Fruit fly (Drosophila melanogaster) whole organism, embryonic: ENCODE measurements around the gene PH4alphaSG2.

Source experiments
- Ada2b ChIP-seq: fragments of 200-800 bp; sonication (Bioruptor generic); IDR thresholded peaks from 2 replicates; pipeline ENCODE4 v1.3.6; 2022; ENCODE audit warnings: missing biosample characterization, missing genetic modification characterization
- Adf1 ChIP-seq: fragments of 200-800 bp; sonication (Bioruptor generic); IDR thresholded peaks from 2 replicates; pipeline ENCODE4 v1.3.6; 2022; ENCODE audit warnings: missing biosample characterization, missing genetic modification characterization
- Atf-2 ChIP-seq: fragments of 200-800 bp; sonication (Bioruptor generic); optimal IDR thresholded peaks from 2 replicates; lab custom pipeline; 2016; ENCODE audit warnings: missing biosample characterization, missing genetic modification characterization
- B-H2 ChIP-seq: fragments of 200-800 bp; sonication (Bioruptor generic); optimal IDR thresholded peaks from 2 replicates; lab custom pipeline; 2018; ENCODE audit warnings: missing biosample characterization, mild to moderate bottlenecking, missing genetic modification characterization
- Bteb2 ChIP-seq: fragments of 200-800 bp; sonication (Bioruptor generic); optimal IDR thresholded peaks from 2 replicates; lab custom pipeline; 2016; ENCODE audit warnings: missing biosample characterization, missing genetic modification characterization
- CG10209 ChIP-seq: fragments of 200-800 bp; sonication (Bioruptor generic); optimal IDR thresholded peaks from 3 replicates; lab custom pipeline; 2017; ENCODE audit warnings: missing biosample characterization, mild to moderate bottlenecking, missing genetic modification characterization, missing genetic modification reagents
- CG10321 ChIP-seq: fragments of 200-800 bp; sonication (Bioruptor generic); IDR thresholded peaks from 2 replicates; pipeline ENCODE4 v1.3.6; 2022; ENCODE audit warnings: missing biosample characterization, missing genetic modification characterization
- CG10959 ChIP-seq: fragments of 200-800 bp; sonication (Bioruptor generic); IDR thresholded peaks from 2 replicates; pipeline ENCODE4 v1.3.6; 2022; ENCODE audit warnings: missing biosample characterization, missing genetic modification characterization
- CG10979 ChIP-seq: fragments of 200-800 bp; sonication (Bioruptor generic); optimal IDR thresholded peaks from 2 replicates; lab custom pipeline; 2018; ENCODE audit warnings: missing biosample characterization, mild to moderate bottlenecking, missing genetic modification characterization, moderate library complexity
- CG12236 ChIP-seq: fragments of 200-800 bp; sonication (Bioruptor generic); optimal IDR thresholded peaks from 2 replicates; lab custom pipeline; 2016; ENCODE audit warnings: missing biosample characterization, missing genetic modification characterization
- CG15514 ChIP-seq: fragments of 200-800 bp; sonication (Bioruptor generic); optimal IDR thresholded peaks from 3 replicates; lab custom pipeline; 2017; ENCODE audit warnings: missing biosample characterization, missing genetic modification characterization, mild to moderate bottlenecking, moderate library complexity, missing genetic modification reagents
- CG15601 ChIP-seq: fragments of 200-800 bp; sonication (Bioruptor generic); optimal IDR thresholded peaks from 3 replicates; lab custom pipeline; 2019; ENCODE audit warnings: missing biosample characterization, mild to moderate bottlenecking, missing genetic modification characterization, moderate library complexity
- CG1792 ChIP-seq: fragments of 200-800 bp; sonication (Bioruptor generic); optimal IDR thresholded peaks from 2 replicates; lab custom pipeline; 2016; ENCODE audit warnings: missing biosample characterization, missing genetic modification characterization
- CG18764 ChIP-seq: fragments of 200-800 bp; sonication (Bioruptor generic); optimal IDR thresholded peaks from 3 replicates; lab custom pipeline; 2016; ENCODE audit warnings: missing biosample characterization, missing genetic modification characterization
- CG31365 ChIP-seq: fragments of 200-800 bp; sonication (Bioruptor generic); optimal IDR thresholded peaks from 2 replicates; lab custom pipeline; 2018; ENCODE audit warnings: missing biosample characterization, mild to moderate bottlenecking, missing genetic modification characterization
- CG32532 ChIP-seq: fragments of 200-800 bp; sonication (Bioruptor generic); IDR thresholded peaks from 2 replicates; pipeline ENCODE4 v1.3.6; 2022; ENCODE audit warnings: missing biosample characterization, missing genetic modification characterization
- CG34376 ChIP-seq: fragments of 200-800 bp; sonication (Bioruptor generic); optimal IDR thresholded peaks from 2 replicates; lab custom pipeline; 2018; ENCODE audit warnings: missing biosample characterization, mild to moderate bottlenecking, missing genetic modification characterization
- CG4404 ChIP-seq: fragments of 200-800 bp; sonication (Bioruptor generic); IDR thresholded peaks from 2 replicates; pipeline ENCODE4 v1.3.6; 2022; ENCODE audit warnings: missing biosample characterization, missing genetic modification characterization
- CG5180 ChIP-seq: fragments of 200-800 bp; sonication (Bioruptor generic); optimal IDR thresholded peaks from 3 replicates; lab custom pipeline; 2017; ENCODE audit warnings: missing biosample characterization, missing genetic modification characterization, mild to moderate bottlenecking, moderate library complexity, missing genetic modification reagents
- CG9932 ChIP-seq: fragments of 200-800 bp; sonication (Bioruptor generic); IDR thresholded peaks from 2 replicates; pipeline ENCODE4 v1.3.6; 2022; ENCODE audit warnings: missing biosample characterization, missing genetic modification characterization
- Dbx ChIP-seq: fragments of 200-800 bp; sonication (Bioruptor generic); IDR thresholded peaks from 3 replicates; pipeline ENCODE4 v1.3.6; 2022; ENCODE audit warnings: missing biosample characterization, missing genetic modification characterization
- Doc2 ChIP-seq: fragments of 200-800 bp; sonication (Bioruptor generic); IDR thresholded peaks from 2 replicates; pipeline ENCODE4 v1.3.6; 2022; ENCODE audit warnings: missing biosample characterization, missing genetic modification characterization
- Fer3 ChIP-seq: fragments of 200-800 bp; sonication (Bioruptor generic); optimal IDR thresholded peaks from 2 replicates; lab custom pipeline; 2018; ENCODE audit warnings: missing biosample characterization, mild to moderate bottlenecking, missing genetic modification characterization, moderate library complexity
- H15 ChIP-seq: fragments of 200-800 bp; sonication (Bioruptor generic); IDR thresholded peaks from 3 replicates; pipeline ENCODE4 v1.3.6; 2022; ENCODE audit warnings: missing biosample characterization, missing genetic modification characterization
- Hmr ChIP-seq: fragments of 200-800 bp; sonication (Bioruptor generic); optimal IDR thresholded peaks from 3 replicates; lab custom pipeline; 2017; ENCODE audit warnings: mild to moderate bottlenecking, missing biosample characterization, missing genetic modification reagents, missing genetic modification characterization
- Kr ChIP-seq: fragments of 200-800 bp; sonication (Bioruptor generic); optimal IDR thresholded peaks from 2 replicates; lab custom pipeline; 2017; ENCODE audit warnings: missing biosample characterization, mild to moderate bottlenecking, missing genetic modification characterization
- Mrtf ChIP-seq: fragments of 200-800 bp; sonication (Bioruptor generic); IDR thresholded peaks from 3 replicates; pipeline ENCODE4 v1.3.6; 2022; ENCODE audit warnings: missing biosample characterization, missing genetic modification characterization
- Nf-YB ChIP-seq: fragments of 200-800 bp; sonication (Bioruptor generic); optimal IDR thresholded peaks from 3 replicates; lab custom pipeline; 2019; ENCODE audit warnings: missing biosample characterization, mild to moderate bottlenecking, missing genetic modification characterization, moderate library complexity
- Optix ChIP-seq: fragments of 200-800 bp; sonication (Bioruptor generic); IDR thresholded peaks from 3 replicates; pipeline ENCODE4 v1.3.6; 2022; ENCODE audit warnings: missing biosample characterization, missing genetic modification characterization
- YL-1 ChIP-seq: fragments of 200-800 bp; sonication (Bioruptor generic); optimal IDR thresholded peaks from 3 replicates; lab custom pipeline; 2017; ENCODE audit warnings: missing biosample characterization, mild to moderate bottlenecking, missing genetic modification characterization
- ac ChIP-seq: fragments of 200-800 bp; sonication (Bioruptor generic); optimal IDR thresholded peaks from 3 replicates; lab custom pipeline; 2017; ENCODE audit warnings: missing biosample characterization, mild to moderate bottlenecking, missing genetic modification characterization
- az2 ChIP-seq: fragments of 200-800 bp; sonication (Bioruptor generic); optimal IDR thresholded peaks from 3 replicates; lab custom pipeline; 2016; ENCODE audit warnings: missing biosample characterization, missing genetic modification characterization
- bbx ChIP-seq: fragments of 200-800 bp; sonication (Bioruptor generic); IDR thresholded peaks from 2 replicates; pipeline ENCODE4 v1.3.6; 2022; ENCODE audit warnings: missing biosample characterization, missing genetic modification characterization; ENCODE audit not compliant: partially characterized antibody
- btn ChIP-seq: fragments of 200-800 bp; sonication (Bioruptor generic); optimal IDR thresholded peaks from 2 replicates; lab custom pipeline; 2016; ENCODE audit warnings: missing biosample characterization, missing genetic modification characterization
- corto ChIP-seq: fragments of 200-800 bp; sonication (Bioruptor generic); optimal IDR thresholded peaks from 2 replicates; lab custom pipeline; 2016; ENCODE audit warnings: missing biosample characterization, mild to moderate bottlenecking, missing genetic modification characterization, moderate library complexity
- dmrt11E ChIP-seq: fragments of 200-800 bp; sonication (Bioruptor generic); optimal IDR thresholded peaks from 3 replicates; lab custom pipeline; 2018; ENCODE audit warnings: missing biosample characterization, mild to moderate bottlenecking, missing genetic modification characterization, moderate library complexity
- dysf ChIP-seq: fragments of 200-800 bp; sonication (Bioruptor generic); IDR thresholded peaks from 3 replicates; pipeline ENCODE4 v1.3.6; 2022; ENCODE audit warnings: missing biosample characterization, missing genetic modification characterization
- fd3F ChIP-seq: fragments of 200-800 bp; sonication (Bioruptor generic); optimal IDR thresholded peaks from 2 replicates; lab custom pipeline; 2018; ENCODE audit warnings: missing biosample characterization, mild to moderate bottlenecking, missing genetic modification characterization, moderate library complexity
- gcm2 ChIP-seq: fragments of 200-800 bp; sonication (Bioruptor generic); optimal IDR thresholded peaks from 2 replicates; lab custom pipeline; 2016; ENCODE audit warnings: missing biosample characterization, missing genetic modification characterization
- knrl ChIP-seq: fragments of 200-800 bp; sonication (Bioruptor generic); IDR thresholded peaks from 3 replicates; pipeline ENCODE4 v1.3.6; 2022; ENCODE audit warnings: missing biosample characterization, missing genetic modification characterization; ENCODE audit not compliant: partially characterized antibody
- lov ChIP-seq, 2 experiments: fragments of 200-800 bp in 1 of 2; fragments of >200 bp in 1 of 2; sonication (Bioruptor generic) in 1 of 2; IDR thresholded peaks in 1 of 2; optimal IDR thresholded peaks in 1 of 2; 2 replicates in 1 of 2; 3 replicates in 1 of 2; pipeline versions ENCODE4 v1.3.6 to Lab custom; 2017 to 2022; ENCODE audit warnings: missing biosample characterization in 1 of 2, missing genetic modification characterization in 1 of 2
- nerfin-2 ChIP-seq: fragments of 200-800 bp; sonication (Bioruptor generic); IDR thresholded peaks from 2 replicates; pipeline ENCODE4 v1.3.6; 2022; ENCODE audit warnings: missing biosample characterization, missing genetic modification characterization; ENCODE audit not compliant: partially characterized antibody
- nom ChIP-seq: fragments of 200-800 bp; sonication (Bioruptor generic); optimal IDR thresholded peaks from 2 replicates; lab custom pipeline; 2017; ENCODE audit warnings: missing biosample characterization, missing genetic modification characterization, mild to moderate bottlenecking, moderate library complexity, missing genetic modification reagents
- odd ChIP-seq: fragments of 200-800 bp; sonication (Bioruptor generic); optimal IDR thresholded peaks from 2 replicates; lab custom pipeline; 2017; ENCODE audit warnings: missing biosample characterization, mild to moderate bottlenecking, missing genetic modification characterization
- pum ChIP-seq: fragments of 200-800 bp; sonication (Bioruptor generic); optimal IDR thresholded peaks from 2 replicates; lab custom pipeline; 2016; ENCODE audit warnings: missing biosample characterization, missing genetic modification characterization
- repo ChIP-seq: fragments of 200-800 bp; sonication (Bioruptor generic); optimal IDR thresholded peaks from 2 replicates; lab custom pipeline; 2016; ENCODE audit warnings: missing biosample characterization, missing genetic modification characterization
- ro ChIP-seq: fragments of 200-800 bp; sonication (Bioruptor generic); IDR thresholded peaks from 2 replicates; pipeline ENCODE4 v1.3.6; 2022; ENCODE audit warnings: missing biosample characterization, missing genetic modification characterization
- salm ChIP-seq: fragments of 200-800 bp; sonication (Bioruptor generic); optimal IDR thresholded peaks from 2 replicates; lab custom pipeline; 2018; ENCODE audit warnings: missing biosample characterization, mild to moderate bottlenecking, missing genetic modification characterization
- seq ChIP-seq: fragments of 200-800 bp; sonication (Bioruptor generic); IDR thresholded peaks from 2 replicates; pipeline ENCODE4 v1.3.6; 2022; ENCODE audit warnings: missing biosample characterization, missing genetic modification characterization
- sna ChIP-seq: fragments of 200-800 bp; sonication (Bioruptor generic); IDR thresholded peaks from 2 replicates; pipeline ENCODE4 v1.3.6; 2022; ENCODE audit warnings: missing biosample characterization, missing genetic modification characterization; ENCODE audit not compliant: partially characterized antibody

PH4alphaSG2 gene

dm6 chr3R:30450224-30450623, 39.6 kb upstream of the PH4alphaSG2 start (continued):
- TF ChIP-seq Hmr (GFP tag; lab: Kevin White, UChicago) = peak; percentile 90
- TF ChIP-seq CG9932 (GFP tag; lab: Robert Waterston, UW) = 0 out of 2 replicates have a peak, but pooled peaks have one; percentile 4
- no peak for TF ChIP-seq CG4404
- TF ChIP-seq ac (GFP tag; lab: Kevin White, UChicago) = peak; percentile 57
- no peak for TF ChIP-seq bbx (GFP tag; lab: Robert Waterston, UW)
- peak; percentile 55 for TF ChIP-seq Bteb2 (GFP tag; lab: Kevin White, UChicago)
- peak; percentile 90 for TF ChIP-seq seq (GFP tag; lab: Robert Waterston, UW)
- TF ChIP-seq fd3F (GFP tag; lab: Kevin White, UChicago) = peak; percentile 71
- peak; percentile 16 for TF ChIP-seq B-H2 (GFP tag; lab: Kevin White, UChicago)
- TF ChIP-seq YL-1 (GFP tag; lab: Kevin White, UChicago) = peak; percentile 80
- peak; percentile 17 for TF ChIP-seq salm (tag; lab: Kevin White, UChicago)
- TF ChIP-seq corto (GFP tag; lab: Kevin White, UChicago) = no peak
- no peak for TF ChIP-seq sna (GFP tag; lab: Robert Waterston, UW)
- no peak for TF ChIP-seq Kr
- TF ChIP-seq CG15514 (GFP tag; lab: Kevin White, UChicago) = peak; percentile 75
- no peak for TF ChIP-seq knrl (GFP tag; lab: Robert Waterston, UW)
- peak; percentile 45 for TF ChIP-seq az2
- peak; percentile 81 for TF ChIP-seq CG18764 (GFP tag; lab: Kevin White, UChicago)
- no peak for TF ChIP-seq Optix (GFP tag; lab: Robert Waterston, UW)
- peak; percentile 85 for TF ChIP-seq repo (GFP tag; lab: Kevin White, UChicago)
- TF ChIP-seq Mrtf (GFP tag; lab: Robert Waterston, UW) = peak; percentile 62; the same call in 2 of the 3 replicates
- TF ChIP-seq dysf (GFP tag; lab: Robert Waterston, UW) = peak; percentile 45; the same call in 1 of the 3 replicates
- TF ChIP-seq Dbx = peak; percentile 94
- TF ChIP-seq Nf-YB = peak; percentile 14
- peak; percentile 60; the same call in 1 of the 3 replicates for TF ChIP-seq H15 (GFP tag; lab: Robert Waterston, UW)
- peak; percentile 74 for TF ChIP-seq btn (GFP tag; lab: Kevin White, UChicago)
- TF ChIP-seq pum = peak; percentile 38
- peak; percentile 72 for TF ChIP-seq gcm2 (GFP tag; lab: Kevin White, UChicago)
- no peak for TF ChIP-seq CG10979 (tag; lab: Kevin White, UChicago)
- peak; percentile 86 for TF ChIP-seq CG12236 (GFP tag; lab: Kevin White, UChicago)
- peak; percentile 83 for TF ChIP-seq Fer3 (tag; lab: Kevin White, UChicago)
- no peak for TF ChIP-seq Doc2 (GFP tag; lab: Robert Waterston, UW)
- peak; percentile 84 for TF ChIP-seq CG10209 (GFP tag; lab: Kevin White, UChicago)
- no peak for TF ChIP-seq nerfin-2 (GFP tag; lab: Robert Waterston, UW)
- TF ChIP-seq lov (optimal IDR thresholded peaks at IDR 0.05; lab: Kevin White, UChicago) = no peak
- TF ChIP-seq lov (GFP tag; IDR thresholded peaks at IDR 0.05; lab: Robert Waterston, UW) = peak; percentile 90
- peak; percentile 49 for TF ChIP-seq dmrt11E (tag; lab: Kevin White, UChicago)
- peak; percentile 61 for TF ChIP-seq CG31365
- TF ChIP-seq Ada2b = peak; percentile 51; the same call in 1 of the 2 replicates
- TF ChIP-seq nom (GFP tag; lab: Kevin White, UChicago) = peak; percentile 74
- TF ChIP-seq Atf-2 (GFP tag; lab: Kevin White, UChicago) = peak; percentile 73
- peak; percentile 31; the same call in 1 of the 2 replicates for TF ChIP-seq ro (GFP tag; lab: Robert Waterston, UW)
- TF ChIP-seq CG1792 = peak; percentile 90
- TF ChIP-seq CG10959 (GFP tag; lab: Robert Waterston, UW) = peak; percentile 67
- peak; percentile 73 for TF ChIP-seq CG34376 (GFP tag; lab: Kevin White, UChicago)
- no peak for TF ChIP-seq CG15601 (tag; lab: Kevin White, UChicago)
- TF ChIP-seq CG5180 (GFP tag; lab: Kevin White, UChicago) = peak; percentile 26
- TF ChIP-seq Adf1 = peak; percentile 65; the same call in 1 of the 2 replicates
- peak; percentile 73 for TF ChIP-seq odd (GFP tag; lab: Kevin White, UChicago)
- peak; percentile 86 for TF ChIP-seq CG32532 (GFP tag; lab: Robert Waterston, UW)
- TF ChIP-seq CG10321 (GFP tag; lab: Robert Waterston, UW) = peak; percentile 72
